Fruit fly (Drosophila melanogaster) whole organism, wandering third instar larva: ENCODE data around the gene slow.

Experiments
- Abd-B ChIP-seq: fragments of >200 bp; optimal IDR thresholded peaks from 2 replicates; lab custom pipeline; 2017; ENCODE audit warnings: missing biosample characterization, missing genetic modification characterization
- CG32264 ChIP-seq: fragments of 200-800 bp; sonication (Bioruptor generic); optimal IDR thresholded peaks from 2 replicates; lab custom pipeline; 2016; ENCODE audit warnings: missing biosample characterization, missing genetic modification characterization
- CG9705 ChIP-seq: fragments of 200-800 bp; sonication (Bioruptor generic); optimal IDR thresholded peaks from 2 replicates; lab custom pipeline; 2018; ENCODE audit warnings: missing biosample characterization, mild to moderate bottlenecking, missing genetic modification characterization
- CrebA ChIP-seq: fragments of 200-800 bp; sonication (Bioruptor generic); optimal IDR thresholded peaks from 2 replicates; lab custom pipeline; 2016; ENCODE audit warnings: missing biosample characterization, mild to moderate bottlenecking, missing genetic modification characterization, borderline replicate concordance
- Dfd ChIP-seq: fragments of >200 bp; optimal IDR thresholded peaks from 2 replicates; lab custom pipeline; 2017; ENCODE audit warnings: missing biosample characterization, missing genetic modification characterization
- Dif ChIP-seq: fragments of 200-275, 200-300 bp; sonication (Bioruptor generic); optimal IDR thresholded peaks from 2 replicates; lab custom pipeline; 2018; ENCODE audit warnings: missing biosample characterization, missing genetic modification characterization; ENCODE audit not compliant: partially characterized antibody
- GATAd ChIP-seq: sonication (Bioruptor generic); optimal IDR thresholded peaks from 2 replicates; lab custom pipeline; 2016; ENCODE audit warnings: missing biosample characterization, missing genetic modification characterization
- HLH106 ChIP-seq: fragments of 200-800 bp; optimal IDR thresholded peaks from 3 replicates; lab custom pipeline; 2019; ENCODE audit warnings: missing biosample characterization, mild to moderate bottlenecking, missing genetic modification characterization, moderate library complexity
- Hnf4 ChIP-seq: fragments of 200-800 bp; sonication (Bioruptor generic); optimal IDR thresholded peaks from 2 replicates; lab custom pipeline; 2016; ENCODE audit warnings: missing biosample characterization, mild to moderate bottlenecking, missing genetic modification characterization
- Hr78 ChIP-seq: fragments of >200 bp; optimal IDR thresholded peaks from 2 replicates; lab custom pipeline; 2017; ENCODE audit warnings: missing biosample characterization, missing genetic modification characterization
- Hr83 ChIP-seq: fragments of 200-300 bp; sonication (Bioruptor generic); optimal IDR thresholded peaks from 2 replicates; lab custom pipeline; 2016; ENCODE audit warnings: missing biosample characterization, mild to moderate bottlenecking, missing genetic modification characterization, moderate library complexity; ENCODE audit not compliant: poor library complexity, severe bottlenecking
- Jra ChIP-seq: sonication (Bioruptor generic); optimal IDR thresholded peaks from 2 replicates; lab custom pipeline; 2016; ENCODE audit warnings: missing biosample characterization, missing genetic modification characterization
- Mio ChIP-seq: sonication (Bioruptor generic); optimal IDR thresholded peaks from 2 replicates; lab custom pipeline; 2016; ENCODE audit warnings: missing biosample characterization, missing genetic modification characterization
- Myc ChIP-seq: fragments of >200 bp; optimal IDR thresholded peaks from 2 replicates; lab custom pipeline; 2017
- N ChIP-seq: fragments of >200 bp; optimal IDR thresholded peaks from 2 replicates; lab custom pipeline; 2018; ENCODE audit warnings: missing biosample characterization, missing external identifiers, missing genetic modification characterization
- OdsH ChIP-seq: fragments of 200-800 bp; sonication (Bioruptor generic); optimal IDR thresholded peaks from 2 replicates; lab custom pipeline; 2016; ENCODE audit warnings: missing biosample characterization, mild to moderate bottlenecking, missing genetic modification characterization
- Rel ChIP-seq, 2 experiments: fragments of 200-800 bp; sonication (Bioruptor generic) in 1 of 2; optimal IDR thresholded peaks; 2 replicates in 1 of 2; 3 replicates in 1 of 2; lab custom pipeline; 2016 to 2019; ENCODE audit warnings: mild to moderate bottlenecking in 2 of 2, missing biosample characterization in 2 of 2, missing genetic modification characterization in 2 of 2, moderate library complexity in 1 of 2
- Sp1 ChIP-seq: fragments of 200-800 bp; sonication (Bioruptor generic); optimal IDR thresholded peaks from 3 replicates; lab custom pipeline; 2019; ENCODE audit warnings: missing biosample characterization, mild to moderate bottlenecking, missing genetic modification characterization, moderate library complexity
- Vsx2 ChIP-seq: fragments of 200-300, 225-300 bp; sonication (Bioruptor generic); optimal IDR thresholded peaks from 2 replicates; lab custom pipeline; 2018; ENCODE audit warnings: missing biosample characterization, missing genetic modification characterization; ENCODE audit not compliant: partially characterized antibody
- brk ChIP-seq: fragments of 200-800 bp; sonication (Bioruptor generic); optimal IDR thresholded peaks from 2 replicates; lab custom pipeline; 2016; ENCODE audit warnings: missing biosample characterization, mild to moderate bottlenecking, missing genetic modification characterization
- dl ChIP-seq, 2 experiments: fragments of 175-275, 200-275 bp in 1 of 2; fragments of 200-275 bp in 1 of 2; sonication (Bioruptor generic); optimal IDR thresholded peaks; lab custom pipeline; 2018; ENCODE audit warnings: mild to moderate bottlenecking in 2 of 2, missing biosample characterization in 2 of 2, missing genetic modification characterization in 2 of 2, moderate library complexity in 2 of 2; ENCODE audit not compliant: partially characterized antibody in 2 of 2, insufficient read depth in 1 of 2
- dmrt93B ChIP-seq: fragments of 200-800 bp; sonication (Bioruptor generic); optimal IDR thresholded peaks from 2 replicates; lab custom pipeline; 2018; ENCODE audit warnings: missing biosample characterization, mild to moderate bottlenecking, missing genetic modification characterization
- ey ChIP-seq: fragments of 200-800 bp; sonication (Bioruptor generic); optimal IDR thresholded peaks from 2 replicates; lab custom pipeline; 2016; ENCODE audit warnings: missing biosample characterization, missing genetic modification characterization
- foxo ChIP-seq, 2 experiments: fragments of 200-800 bp; sonication (Bioruptor generic); optimal IDR thresholded peaks; 2 replicates in 1 of 2; 3 replicates in 1 of 2; lab custom pipeline; 2016 to 2017; ENCODE audit warnings: missing biosample characterization in 2 of 2, missing genetic modification characterization in 2 of 2
- fru ChIP-seq: fragments of 200-800 bp; sonication (Bioruptor generic); optimal IDR thresholded peaks from 3 replicates; lab custom pipeline; 2016; ENCODE audit warnings: missing biosample characterization, mild to moderate bottlenecking, missing genetic modification characterization
- h ChIP-seq: fragments of 200-800 bp; sonication (Bioruptor generic); optimal IDR thresholded peaks from 3 replicates; lab custom pipeline; 2016; ENCODE audit warnings: missing biosample characterization, mild to moderate bottlenecking, missing genetic modification characterization
- jim ChIP-seq: fragments of 175-275, 200-325 bp; sonication (Bioruptor generic); optimal IDR thresholded peaks from 2 replicates; lab custom pipeline; 2016; ENCODE audit warnings: missing biosample characterization, mild to moderate bottlenecking, missing genetic modification characterization
- pan ChIP-seq: fragments of >200 bp; optimal IDR thresholded peaks from 2 replicates; lab custom pipeline; 2017
- psq ChIP-seq: fragments of 200-800 bp; sonication (Bioruptor generic); optimal IDR thresholded peaks from 3 replicates; lab custom pipeline; 2017; ENCODE audit warnings: missing biosample characterization, mild to moderate bottlenecking, missing genetic modification characterization, moderate library complexity
- rgr ChIP-seq: fragments of 200-800 bp; sonication (Bioruptor generic); optimal IDR thresholded peaks from 3 replicates; lab custom pipeline; 2016; ENCODE audit warnings: missing biosample characterization, mild to moderate bottlenecking, missing genetic modification characterization
- sage ChIP-seq: fragments of 200-800 bp; sonication (Bioruptor generic); optimal IDR thresholded peaks from 2 replicates; lab custom pipeline; 2016; ENCODE audit warnings: missing biosample characterization, mild to moderate bottlenecking, missing genetic modification characterization
- sv ChIP-seq: fragments of 200-800 bp; sonication (Bioruptor generic); optimal IDR thresholded peaks from 3 replicates; lab custom pipeline; 2016; ENCODE audit warnings: missing biosample characterization, missing genetic modification characterization
- tai ChIP-seq: sonication (Bioruptor generic); optimal IDR thresholded peaks from 2 replicates; lab custom pipeline; 2016; ENCODE audit warnings: missing biosample characterization, missing genetic modification characterization
- usp ChIP-seq: fragments of >200 bp; optimal IDR thresholded peaks from 2 replicates; lab custom pipeline; 2017; ENCODE audit warnings: missing biosample characterization, missing genetic modification characterization
- woc ChIP-seq: sonication (Bioruptor generic); optimal IDR thresholded peaks from 2 replicates; lab custom pipeline; 2016; ENCODE audit warnings: missing biosample characterization, mild to moderate bottlenecking, missing genetic modification characterization

The slow gene

DNA sequence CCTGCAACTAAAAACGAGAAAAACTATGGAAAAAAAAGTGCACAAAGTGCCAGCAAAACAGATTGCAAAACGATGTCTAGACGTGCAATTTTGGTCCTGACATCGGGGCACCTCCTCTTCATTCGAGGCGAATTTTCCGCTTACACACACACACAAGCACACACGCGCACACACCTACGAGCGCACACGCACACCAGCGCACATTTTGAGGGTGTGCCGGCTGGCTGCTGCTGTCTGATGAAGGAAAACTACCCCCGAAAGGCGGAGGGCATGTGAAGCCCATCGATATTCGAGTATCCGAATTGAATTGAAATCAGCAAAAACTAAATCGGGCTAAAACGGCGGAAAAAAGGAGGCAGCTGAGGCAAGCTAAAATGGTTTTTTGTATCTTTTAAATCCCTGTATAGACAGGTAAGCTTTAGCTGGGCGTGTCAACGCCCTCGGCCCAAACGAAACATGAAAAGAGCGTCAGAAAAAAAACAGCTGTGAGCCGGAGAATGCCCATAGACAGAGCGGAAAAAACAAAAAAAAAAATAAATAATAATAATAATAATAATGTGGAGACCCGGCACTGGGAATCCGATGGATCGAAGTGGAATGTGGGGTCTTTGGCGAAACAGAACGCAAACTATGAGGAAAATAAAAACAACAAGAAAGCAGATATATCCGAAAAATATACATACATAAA lies 24.4 kb upstream of the slow start:
- TF ChIP-seq Dfd (GFP tag; lab: Kevin White, UChicago) (peak; percentile 6), GATAd (GFP tag; lab: Kevin White, UChicago) (no peak)

DNA sequence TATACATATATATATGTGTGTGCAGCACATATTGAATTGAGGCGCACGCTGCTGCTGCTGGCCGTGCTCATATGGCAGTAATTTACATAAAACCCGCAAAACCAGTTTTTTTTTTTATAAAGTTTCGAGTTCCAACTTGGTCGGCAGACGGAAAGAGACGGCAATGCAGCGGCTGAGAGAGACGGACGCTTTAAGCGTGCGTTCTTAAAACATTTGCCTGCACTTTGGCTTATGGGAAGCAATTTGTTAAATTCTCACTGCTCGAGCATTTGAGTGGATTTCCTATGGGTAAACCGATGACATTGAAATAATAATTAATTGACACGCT lies 23.9 kb upstream of the slow start:
- peak; percentile 35 for TF ChIP-seq Dif (GFP tag; lab: Kevin White, UChicago)
- TF ChIP-seq CG32264 = no peak
- peak; percentile 45 for TF ChIP-seq h
- peak; percentile 3 for TF ChIP-seq brk (GFP tag; lab: Kevin White, UChicago)
- TF ChIP-seq Mio (GFP tag; lab: Kevin White, UChicago) = no peak
- no peak for TF ChIP-seq psq (GFP tag; lab: Kevin White, UChicago)
- TF ChIP-seq CrebA (GFP tag; lab: Kevin White, UChicago) = peak; percentile 50
- no peak for TF ChIP-seq HLH106
- TF ChIP-seq rgr (GFP tag; lab: Kevin White, UChicago) = no peak
- no peak for TF ChIP-seq usp
- TF ChIP-seq sv (GFP tag; lab: Kevin White, UChicago) = no peak
- peak; percentile 7 for TF ChIP-seq sage (GFP tag; lab: Kevin White, UChicago)
- TF ChIP-seq dmrt93B = no peak
- no peak for TF ChIP-seq Jra (GFP tag; lab: Kevin White, UChicago)
- TF ChIP-seq Vsx2 (GFP tag; lab: Kevin White, UChicago) = peak; percentile 53
- TF ChIP-seq dl (GFP tag; optimal IDR thresholded peaks at IDR 0.05; lab: Kevin White, UChicago; ENCODE audit: insufficient read depth in 1 of 2, partially characterized antibody in 2 of 2) = no peak
- TF ChIP-seq woc = no peak
- TF ChIP-seq, all 38 proteins: peak for 6

DNA sequence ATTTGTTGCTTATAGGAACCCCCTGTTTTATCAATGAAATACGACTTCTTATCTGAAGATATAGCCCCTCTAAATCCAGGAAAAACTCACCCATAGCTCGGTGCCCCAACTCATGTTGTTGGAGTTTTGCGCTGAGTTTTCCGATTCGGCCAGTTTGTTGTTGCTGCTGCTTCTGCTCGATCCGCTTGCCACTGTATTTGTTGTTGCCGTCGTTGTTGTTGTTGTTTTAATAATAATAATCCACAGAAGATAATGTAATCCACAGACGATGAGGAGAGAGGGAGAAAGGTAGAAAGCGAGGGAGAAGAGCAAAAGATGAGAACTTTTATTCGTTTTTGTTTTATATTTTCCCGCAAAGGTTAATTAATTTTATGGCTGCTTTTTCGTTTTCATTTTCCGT lies 21.3 kb upstream of the slow start:
- TF ChIP-seq Dfd (GFP tag; lab: Kevin White, UChicago) (no peak), CG32264 (no peak), h (no peak), usp (no peak), brk (GFP tag; lab: Kevin White, UChicago) (no peak), Abd-B (no peak)

DNA sequence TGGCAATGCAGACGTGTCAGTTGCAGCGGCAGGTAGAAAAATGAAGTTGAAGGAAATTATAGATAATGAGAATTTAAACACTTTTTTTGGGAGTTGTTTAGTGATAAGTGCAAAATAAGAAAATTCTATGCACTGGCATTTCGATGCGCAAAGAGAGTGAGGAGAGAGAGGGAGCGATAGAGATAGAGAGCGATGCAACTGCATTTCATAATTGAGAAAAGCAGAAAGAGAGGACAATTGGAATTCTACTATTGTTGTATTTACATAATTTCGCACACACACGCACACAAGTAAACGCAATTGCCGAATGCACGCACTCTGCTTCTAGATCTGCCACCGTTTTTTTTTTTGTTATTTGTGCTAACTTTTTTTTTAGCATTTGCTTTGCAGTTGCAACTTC lies 20.8 kb upstream of the slow start:
- no peak for TF ChIP-seq Hnf4 (GFP tag; lab: Kevin White, UChicago)
- TF ChIP-seq usp = no peak
- TF ChIP-seq sage (GFP tag; lab: Kevin White, UChicago) = no peak
- TF ChIP-seq dl (GFP tag; optimal IDR thresholded peaks at IDR 0.05; lab: Kevin White, UChicago; ENCODE audit: insufficient read depth in 1 of 2, partially characterized antibody in 2 of 2) = no peak
- no peak for TF ChIP-seq CG32264
- TF ChIP-seq Hr78 (GFP tag; lab: Kevin White, UChicago) = no peak
- TF ChIP-seq OdsH = no peak
- TF ChIP-seq N (GFP tag; lab: Kevin White, UChicago) = no peak
- no peak for TF ChIP-seq Rel (GFP tag; optimal IDR thresholded peaks at IDR 0.05; lab: Kevin White, UChicago)
- no peak for TF ChIP-seq Rel (tag; optimal IDR thresholded peaks at IDR 0.05; lab: Kevin White, UChicago)
- TF ChIP-seq, all 38 proteins: peak for 0

DNA sequence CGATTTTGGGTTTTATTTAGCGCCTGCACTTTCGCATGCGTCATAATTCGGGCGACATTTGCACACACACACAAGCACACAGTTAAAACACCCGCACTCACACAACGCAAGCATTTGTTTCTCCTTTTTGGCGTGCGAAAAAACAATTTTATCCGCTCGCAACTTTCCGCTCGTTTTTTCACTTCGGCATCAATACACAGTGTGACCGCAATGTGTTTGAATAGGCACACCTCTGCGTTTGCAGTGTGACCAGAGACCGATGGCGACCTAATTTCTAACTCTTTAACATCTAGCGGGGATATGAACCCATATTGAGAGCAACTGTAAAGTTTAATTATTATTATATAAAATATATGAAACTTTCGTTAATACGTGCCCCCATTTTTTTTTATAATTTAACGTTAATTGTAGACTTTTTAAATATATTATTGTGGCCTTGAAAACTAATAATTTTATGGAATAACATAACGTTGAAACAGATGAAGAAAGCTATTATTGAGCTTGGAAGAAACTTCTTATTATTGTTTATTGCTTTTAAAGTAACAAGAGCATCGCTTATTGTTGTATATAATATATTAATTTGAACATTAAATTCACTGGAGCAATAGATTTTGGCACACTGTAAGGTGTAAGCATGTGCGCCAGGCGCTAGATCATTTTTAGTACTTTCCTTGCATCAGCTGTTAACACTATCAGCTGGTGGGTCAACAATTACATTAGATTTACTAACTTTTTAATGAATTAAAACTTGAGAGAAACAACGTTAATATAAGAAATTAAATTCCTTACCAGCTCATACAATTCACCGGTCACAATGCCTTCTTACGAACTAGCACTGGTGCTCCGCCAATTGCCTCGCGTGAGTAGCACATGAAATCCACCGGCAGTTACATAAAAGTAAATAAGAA lies 20.1 kb upstream of the slow start, which contains the start of the genes Cip4 and mRpS6:
Gene Cip4, minus strand, starts transcription at position 216 of the 908 bp plus-strand sequence.
Gene mRpS6, plus strand, starts transcription at position 664 of the 908 bp plus-strand sequence.
- TF ChIP-seq CrebA (GFP tag; lab: Kevin White, UChicago) (peak; percentile 5), tai (GFP tag; lab: Kevin White, UChicago) (peak; percentile 72), h (peak; percentile 29), Hr78 (GFP tag; lab: Kevin White, UChicago) (no peak), fru (GFP tag; lab: Kevin White, UChicago) (peak; percentile 65), pan (lab: Kevin White, UChicago) (no peak), foxo (GFP tag; optimal IDR thresholded peaks at IDR 0.05; lab: Kevin White, UChicago) (peak in 1 of 2 experiments; percentile 84), Sp1 (GFP tag; lab: Kevin White, UChicago) (peak; percentile 79), sv (GFP tag; lab: Kevin White, UChicago) (peak; percentile 70), N (GFP tag; lab: Kevin White, UChicago) (no peak), GATAd (GFP tag; lab: Kevin White, UChicago) (no peak), sage (GFP tag; lab: Kevin White, UChicago) (no peak), usp (no peak), Dif (GFP tag; lab: Kevin White, UChicago) (peak; percentile 38), OdsH (peak; percentile 69), rgr (GFP tag; lab: Kevin White, UChicago) (peak; percentile 84), Hnf4 (GFP tag; lab: Kevin White, UChicago) (peak; percentile 79), Abd-B (no peak), jim (GFP tag; lab: Kevin White, UChicago) (peak; percentile 91), dmrt93B (peak; percentile 16), Hr83 (GFP tag; lab: Kevin White, UChicago) (peak; percentile 86), Myc (lab: Kevin White, UChicago) (peak; percentile 61), HLH106 (peak; percentile 51), brk (GFP tag; lab: Kevin White, UChicago) (peak; percentile 89), Vsx2 (GFP tag; lab: Kevin White, UChicago) (no peak), CG32264 (peak; percentile 10), Rel (GFP tag; optimal IDR thresholded peaks at IDR 0.05; lab: Kevin White, UChicago) (peak; percentile 34), Rel (tag; optimal IDR thresholded peaks at IDR 0.05; lab: Kevin White, UChicago) (peak; percentile 53), ey (peak; percentile 53), CG9705 (GFP tag; lab: Kevin White, UChicago) (no peak)
